Comparison of ENCODE assay signal across 1 worm cellular context in genomic region chrIII:8663143-8663542, ce11.
TF ChIP-seq lines count a peak whose summit lies in the region.

No protein-coding gene starts in this region.

TF ChIP-seq in whole organism, L1 larva, 84 proteins besides CTCF, POLR2A, EP300 and RAD21 (continued from another document):
- TF ChIP-seq dpl-1 (GFP tag; optimal IDR thresholded peaks at IDR 0.05; lab: Kevin White, UChicago), result no peak
- TF ChIP-seq C34B4.2 (tag; optimal IDR thresholded peaks at IDR 0.05; lab: Kevin White, UChicago), result no peak
- TF ChIP-seq mef-2 (tag; optimal IDR thresholded peaks at IDR 0.05; lab: Kevin White, UChicago), result no peak
- no peak for TF ChIP-seq dsc-1 (tag; optimal IDR thresholded peaks at IDR 0.05; lab: Kevin White, UChicago)
- TF ChIP-seq Y116A8C.19 (tag; optimal IDR thresholded peaks at IDR 0.05; lab: Kevin White, UChicago; ENCODE audit: borderline replicate concordance), result no peak
- no peak for TF ChIP-seq alr-1 (tag; optimal IDR thresholded peaks at IDR 0.05; lab: Kevin White, UChicago; ENCODE audit: borderline replicate concordance)
- no peak for TF ChIP-seq hpl-2 (GFP tag; optimal IDR thresholded peaks at IDR 0.05; lab: Kevin White, UChicago)
- no peak for TF ChIP-seq ceh-82 (tag; optimal IDR thresholded peaks at IDR 0.05; lab: Kevin White, UChicago)
- no peak for TF ChIP-seq unc-86 (tag; optimal IDR thresholded peaks at IDR 0.05; lab: Kevin White, UChicago)
- no peak for TF ChIP-seq unc-130 (tag; optimal IDR thresholded peaks at IDR 0.05; lab: Kevin White, UChicago)
- TF ChIP-seq swsn-7 (tag; optimal IDR thresholded peaks at IDR 0.05; lab: Kevin White, UChicago), result no peak
- no peak for TF ChIP-seq lin-39 (tag; optimal IDR thresholded peaks at IDR 0.05; lab: Kevin White, UChicago)
- no peak for TF ChIP-seq snpc-4 (tag; optimal IDR thresholded peaks at IDR 0.05; lab: Kevin White, UChicago)
- peak; percentile 45 for TF ChIP-seq lin-14 (GFP tag; optimal IDR thresholded peaks at IDR 0.05; lab: Kevin White, UChicago)
- no peak for TF ChIP-seq grh-1 (GFP tag; IDR thresholded peaks at IDR 0.05; lab: Robert Waterston, UW)
- TF ChIP-seq jun-1 (tag; optimal IDR thresholded peaks at IDR 0.05; lab: Kevin White, UChicago), result no peak
- peak; percentile 1 for TF ChIP-seq mep-1 (tag; optimal IDR thresholded peaks at IDR 0.05; lab: Kevin White, UChicago)
- no peak for TF ChIP-seq pqm-1 (tag; optimal IDR thresholded peaks at IDR 0.05; lab: Kevin White, UChicago)
- no peak for TF ChIP-seq nhr-84 (tag; optimal IDR thresholded peaks at IDR 0.05; lab: Kevin White, UChicago)
- no peak for TF ChIP-seq unc-30 (tag; optimal IDR thresholded peaks at IDR 0.05; lab: Kevin White, UChicago)
- TF ChIP-seq egl-13 (tag; optimal IDR thresholded peaks at IDR 0.05; lab: Kevin White, UChicago), result no peak
- no peak for TF ChIP-seq rnt-1 (tag; optimal IDR thresholded peaks at IDR 0.05; lab: Kevin White, UChicago)
- no peak for TF ChIP-seq unc-98 (GFP tag; IDR thresholded peaks at IDR 0.05; lab: Robert Waterston, UW)
- TF ChIP-seq ceh-8 (GFP tag; optimal IDR thresholded peaks at IDR 0.05; lab: Kevin White, UChicago), result no peak
- no peak for TF ChIP-seq C04F5.9 (tag; optimal IDR thresholded peaks at IDR 0.05; lab: Kevin White, UChicago)
- TF ChIP-seq nhr-20 (tag; optimal IDR thresholded peaks at IDR 0.05; lab: Kevin White, UChicago), result no peak
- no peak for TF ChIP-seq F16B12.6 (tag; optimal IDR thresholded peaks at IDR 0.05; lab: Kevin White, UChicago)
- no peak for TF ChIP-seq elt-3 (tag; optimal IDR thresholded peaks at IDR 0.05; lab: Kevin White, UChicago)
- no peak for TF ChIP-seq fkh-8 (tag; optimal IDR thresholded peaks at IDR 0.05; lab: Kevin White, UChicago)
- no peak for TF ChIP-seq nhr-11 (tag; optimal IDR thresholded peaks at IDR 0.05; lab: Kevin White, UChicago)
- no peak for TF ChIP-seq lin-13 (GFP tag; optimal IDR thresholded peaks at IDR 0.05; lab: Kevin White, UChicago)
- no peak for TF ChIP-seq hlh-4 (tag; optimal IDR thresholded peaks at IDR 0.05; lab: Kevin White, UChicago)
- no peak for TF ChIP-seq vab-15 (tag; optimal IDR thresholded peaks at IDR 0.05; lab: Kevin White, UChicago)
- TF ChIP-seq hlh-17 (GFP tag; optimal IDR thresholded peaks at IDR 0.05; lab: Kevin White, UChicago; ENCODE audit: borderline replicate concordance), result no peak
- TF ChIP-seq elt-2 (tag; optimal IDR thresholded peaks at IDR 0.05; lab: Kevin White, UChicago), result no peak
- TF ChIP-seq nhr-28 (tag; optimal IDR thresholded peaks at IDR 0.05; lab: Kevin White, UChicago), result no peak
- TF ChIP-seq nhr-12 (tag; optimal IDR thresholded peaks at IDR 0.05; lab: Kevin White, UChicago), result no peak
- TF ChIP-seq zag-1 (tag; optimal IDR thresholded peaks at IDR 0.05; lab: Kevin White, UChicago), result no peak
- no peak for TF ChIP-seq isw-1 (GFP tag; IDR thresholded peaks at IDR 0.05; lab: Robert Waterston, UW)
- peak; percentile 60 for TF ChIP-seq nhr-85 (tag; lab: Kevin White, UChicago)
- no peak for TF ChIP-seq fos-1 (tag; optimal IDR thresholded peaks at IDR 0.05; lab: Kevin White, UChicago)
- TF ChIP-seq ceh-88 (GFP tag; IDR thresholded peaks at IDR 0.05; lab: Robert Waterston, UW), result no peak
- no peak for TF ChIP-seq sup-37 (GFP tag; optimal IDR thresholded peaks at IDR 0.05; lab: Kevin White, UChicago)
- TF ChIP-seq tbx-2 (tag; optimal IDR thresholded peaks at IDR 0.05; lab: Kevin White, UChicago), result no peak
- no peak for TF ChIP-seq zip-4 (GFP tag; optimal IDR thresholded peaks at IDR 0.05; lab: Kevin White, UChicago)
